Fruit fly (Drosophila melanogaster): ENCODE results near the gene Acox3.
A peak's percentile ranks its signal among the peaks of the same experiment; 100 is the strongest.

Gene Acox3

DNA sequence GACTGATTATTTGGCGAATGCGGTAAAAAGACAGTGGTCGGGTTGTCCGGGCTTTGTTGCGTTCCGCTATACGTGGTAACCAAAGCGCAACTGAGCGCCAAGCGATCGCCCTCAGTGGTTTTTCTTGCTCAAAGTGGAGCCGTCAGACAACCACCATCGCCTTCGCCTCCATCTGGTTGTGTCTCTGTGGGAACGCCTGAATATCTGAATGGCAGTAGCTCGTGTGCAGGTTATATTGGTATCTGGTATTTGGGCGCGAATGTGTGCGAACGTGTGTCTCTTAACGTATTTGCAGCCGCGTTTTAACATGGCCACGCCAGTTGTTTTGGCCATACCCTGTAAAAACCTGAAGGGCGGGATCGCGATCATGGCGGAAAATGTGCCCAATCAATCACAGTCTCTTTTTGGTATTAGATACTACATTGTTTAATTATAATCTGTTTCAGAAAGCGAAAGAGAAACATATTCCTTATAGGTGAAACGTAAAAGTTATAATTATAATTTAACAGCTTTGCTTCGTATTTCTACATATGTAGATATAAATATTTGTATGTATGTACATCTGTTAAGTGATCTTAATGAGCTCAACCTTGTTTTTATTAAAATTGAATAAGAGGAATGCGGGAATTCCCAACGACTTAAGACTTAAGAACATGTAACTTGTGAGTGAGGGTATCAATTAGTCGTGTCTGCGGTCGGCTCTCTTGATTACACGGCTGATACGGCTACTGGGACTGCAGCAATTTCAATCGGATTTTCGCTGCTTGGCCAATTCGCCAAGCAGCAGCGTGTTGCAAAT, 24.0 kb upstream of the Acox3 start (continued):
- TF ChIP-seq CG18262 (tag; optimal IDR thresholded peaks at IDR 0.05) (peak; percentile 10), nau (GFP tag; optimal IDR thresholded peaks at IDR 0.05) (peak; percentile 20), CG13424 (tag; optimal IDR thresholded peaks at IDR 0.05) (peak; percentile 47), sd (tag; optimal IDR thresholded peaks at IDR 0.05) (peak; percentile 54), CG10274 (GFP tag; optimal IDR thresholded peaks at IDR 0.05) (peak; percentile 14), Sox102F (GFP tag; optimal IDR thresholded peaks at IDR 0.05) (peak; percentile 11), Sin3A (optimal IDR thresholded peaks at IDR 0.05) (no peak), D19B (GFP tag; optimal IDR thresholded peaks at IDR 0.05) (peak; percentile 92), CG31224 (GFP tag; IDR thresholded peaks at IDR 0.05) (peak; percentile 80), Med (GFP tag) (peak; percentile 68), CG12391 (tag; optimal IDR thresholded peaks at IDR 0.05) (peak; percentile 6), CG11695 (GFP tag; IDR thresholded peaks at IDR 0.05) (0 out of 3 replicates have a peak, but pooled peaks have one; percentile 8), cg (GFP tag; optimal IDR thresholded peaks at IDR 0.05) (peak; percentile 20), bbx (GFP tag; IDR thresholded peaks at IDR 0.05; ENCODE audit: partially characterized antibody) (peak; percentile 40; the same call in 1 of the 2 replicates), phol (tag; optimal IDR thresholded peaks at IDR 0.05) (peak; percentile 21), Asciz (GFP tag; optimal IDR thresholded peaks at IDR 0.05) (no peak), CG10147 (GFP tag; optimal IDR thresholded peaks at IDR 0.05) (peak; percentile 34), vvl (GFP tag; IDR thresholded peaks at IDR 0.05) (peak; percentile 22; the same call in 1 of the 2 replicates), ci (GFP tag; IDR thresholded peaks at IDR 0.05) (peak; percentile 53; the same call in 1 of the 3 replicates), MESR4 (GFP tag; optimal IDR thresholded peaks at IDR 0.05) (no peak), CG9215 (GFP tag; IDR thresholded peaks at IDR 0.05) (no peak), slbo (GFP tag; IDR thresholded peaks at IDR 0.05) (0 out of 2 replicates have a peak, but pooled peaks have one; percentile 8), Mrtf (GFP tag; IDR thresholded peaks at IDR 0.05) (0 out of 3 replicates have a peak, but pooled peaks have one; percentile 34), CG13287 (GFP tag; IDR thresholded peaks at IDR 0.05; ENCODE audit: partially characterized antibody) (peak; percentile 38; the same call in 1 of the 2 replicates), gcm (GFP tag; optimal IDR thresholded peaks at IDR 0.05) (no peak), Trl (optimal IDR thresholded peaks at IDR 0.05) (peak in 1 of 2 experiments; percentile 17), Trl (GFP tag; optimal IDR thresholded peaks at IDR 0.05) (no peak), fd3F (GFP tag; optimal IDR thresholded peaks at IDR 0.05) (peak; percentile 6), so (GFP tag; IDR thresholded peaks at IDR 0.05) (peak; percentile 16; the same call in 1 of the 3 replicates), CG2199 (GFP tag; IDR thresholded peaks at IDR 0.05) (peak; percentile 75; the same call in 1 of the 3 replicates), D19A (tag; optimal IDR thresholded peaks at IDR 0.05) (peak; percentile 31), CG6175 (GFP tag; IDR thresholded peaks at IDR 0.05) (0 out of 3 replicates have a peak, but pooled peaks have one; percentile 21), schlank (tag; optimal IDR thresholded peaks at IDR 0.05) (no peak), dysf (GFP tag; IDR thresholded peaks at IDR 0.05) (peak; percentile 20; the same call in 1 of the 3 replicates), CG17829 (tag; optimal IDR thresholded peaks at IDR 0.05) (peak; percentile 6), Bgb (GFP tag; IDR thresholded peaks at IDR 0.05; ENCODE audit: partially characterized antibody) (peak; percentile 31; the same call in 1 of the 2 replicates), sisA (GFP tag; IDR thresholded peaks at IDR 0.05) (0 out of 2 replicates have a peak, but pooled peaks have one; percentile 29), chinmo (GFP tag; IDR thresholded peaks at IDR 0.05; ENCODE audit: partially characterized antibody) (peak; percentile 78; the same call in 2 of the 4 replicates), Optix (GFP tag; IDR thresholded peaks at IDR 0.05) (no peak), CG7556 (GFP tag; optimal IDR thresholded peaks at IDR 0.05) (peak; percentile 8), CG12219 (GFP tag; optimal IDR thresholded peaks at IDR 0.05) (no peak), gce (GFP tag; IDR thresholded peaks at IDR 0.05) (0 out of 3 replicates have a peak, but pooled peaks have one; percentile 8), CG10267 (tag; optimal IDR thresholded peaks at IDR 0.05) (peak; percentile 8), CG14014 (GFP tag; IDR thresholded peaks at IDR 0.05) (peak; percentile 22; the same call in 1 of the 2 replicates), CG10543 (GFP tag; optimal IDR thresholded peaks at IDR 0.05) (peak; percentile 43), CG34422 (GFP tag; IDR thresholded peaks at IDR 0.05) (peak; percentile 42; the same call in 1 of the 3 replicates), CG7839 (tag; optimal IDR thresholded peaks at IDR 0.05) (peak; percentile 47)

Measured in whole organism, embryonic.